Fruit fly (Drosophila melanogaster) whole organism, pupa: ENCODE measurements around the gene PolrMT.

Experiments used
- CG10348 ChIP-seq: fragments of 200-800 bp; sonication (Bioruptor generic); IDR thresholded peaks from 2 replicates; pipeline ENCODE4 v1.3.6; 2022; ENCODE audit warnings: missing biosample characterization, missing genetic modification characterization
- CG12605 ChIP-seq: fragments of 200-800 bp; sonication (Bioruptor generic); IDR thresholded peaks from 2 replicates; pipeline ENCODE4 v1.3.6; 2022; ENCODE audit warnings: missing biosample characterization, missing genetic modification characterization
- CG13204 ChIP-seq: fragments of 200-800 bp; sonication (Bioruptor generic); optimal IDR thresholded peaks from 2 replicates; lab custom pipeline; 2018; ENCODE audit warnings: missing biosample characterization, mild to moderate bottlenecking, missing genetic modification characterization, moderate library complexity
- CG14655 ChIP-seq: fragments of 200-800 bp; sonication (Bioruptor generic); optimal IDR thresholded peaks from 3 replicates; lab custom pipeline; 2017; ENCODE audit warnings: mild to moderate bottlenecking, missing biosample characterization, missing genetic modification reagents, missing genetic modification characterization
- CG15710 ChIP-seq: fragments of 200-800 bp; sonication (Bioruptor generic); optimal IDR thresholded peaks from 2 replicates; lab custom pipeline; 2018; ENCODE audit warnings: missing biosample characterization, mild to moderate bottlenecking, missing genetic modification characterization, moderate library complexity
- CG17806 ChIP-seq: fragments of 200-800 bp; sonication (Bioruptor generic); optimal IDR thresholded peaks from 2 replicates; lab custom pipeline; 2018; ENCODE audit warnings: missing biosample characterization, mild to moderate bottlenecking, missing genetic modification characterization, moderate library complexity
- CG32121 ChIP-seq: fragments of 200-800 bp; sonication (Bioruptor generic); IDR thresholded peaks from 2 replicates; pipeline ENCODE4 v1.3.6; 2022; ENCODE audit warnings: missing biosample characterization, missing genetic modification characterization
- CG34367 ChIP-seq: fragments of 200-800 bp; sonication (Bioruptor generic); optimal IDR thresholded peaks from 2 replicates; lab custom pipeline; 2018; ENCODE audit warnings: missing biosample characterization, mild to moderate bottlenecking, missing genetic modification characterization
- CG4496 ChIP-seq: fragments of 200-800 bp; sonication (Bioruptor generic); IDR thresholded peaks from 3 replicates; pipeline ENCODE4 v1.3.6; 2022; ENCODE audit warnings: missing biosample characterization, missing genetic modification characterization
- CG8159 ChIP-seq: fragments of 200-800 bp; sonication (Bioruptor generic); optimal IDR thresholded peaks from 3 replicates; lab custom pipeline; 2018; ENCODE audit warnings: missing biosample characterization, mild to moderate bottlenecking, missing genetic modification characterization, moderate library complexity
- CG8301 ChIP-seq: fragments of 200-800 bp; sonication (Bioruptor generic); optimal IDR thresholded peaks from 2 replicates; lab custom pipeline; 2018; ENCODE audit warnings: missing biosample characterization, mild to moderate bottlenecking, missing genetic modification characterization
- CG9948 ChIP-seq: fragments of 200-800 bp; sonication (Bioruptor generic); optimal IDR thresholded peaks from 2 replicates; lab custom pipeline; 2018; ENCODE audit warnings: missing biosample characterization, mild to moderate bottlenecking, missing genetic modification characterization, moderate library complexity
- D1 ChIP-seq: fragments of 200-800 bp; sonication (Bioruptor generic); optimal IDR thresholded peaks from 2 replicates; lab custom pipeline; 2018; ENCODE audit warnings: missing biosample characterization, mild to moderate bottlenecking, missing genetic modification characterization, moderate library complexity
- EcR ChIP-seq: fragments of 200-800 bp; sonication (Bioruptor generic); optimal IDR thresholded peaks from 3 replicates; lab custom pipeline; 2019; ENCODE audit warnings: missing biosample characterization, missing genetic modification characterization, mild to moderate bottlenecking, moderate library complexity, missing genetic modification reagents
- Ets98B ChIP-seq: fragments of 200-800 bp; sonication (Bioruptor generic); IDR thresholded peaks from 2 replicates; pipeline ENCODE4 v1.3.6; 2022; ENCODE audit warnings: missing biosample characterization, missing genetic modification characterization
- Pif1A ChIP-seq: fragments of 200-800 bp; sonication (Bioruptor generic); optimal IDR thresholded peaks from 3 replicates; lab custom pipeline; 2016; ENCODE audit warnings: missing biosample characterization, missing genetic modification characterization
- Pif1B ChIP-seq: fragments of 200-800 bp; sonication (Bioruptor generic); optimal IDR thresholded peaks from 3 replicates; lab custom pipeline; 2016; ENCODE audit warnings: missing biosample characterization, missing genetic modification characterization
- Snoo ChIP-seq: fragments of 200-800 bp; sonication (Bioruptor generic); optimal IDR thresholded peaks from 3 replicates; lab custom pipeline; 2017; ENCODE audit warnings: missing biosample characterization, mild to moderate bottlenecking, missing genetic modification characterization, inconsistent platforms
- fd96Ca ChIP-seq: fragments of 200-800 bp; sonication (Bioruptor generic); IDR thresholded peaks from 3 replicates; pipeline ENCODE4 v1.3.6; 2022; ENCODE audit warnings: missing biosample characterization, missing genetic modification characterization
- gl ChIP-seq: fragments of 200-800 bp; sonication (Bioruptor generic); optimal IDR thresholded peaks from 2 replicates; lab custom pipeline; 2018; ENCODE audit warnings: missing biosample characterization, mild to moderate bottlenecking, missing genetic modification characterization
- rn ChIP-seq: fragments of 200-800 bp; sonication (Bioruptor generic); IDR thresholded peaks from 2 replicates; pipeline ENCODE4 v1.3.6; 2022; ENCODE audit warnings: missing biosample characterization, missing genetic modification characterization

PolrMT gene

DNA sequence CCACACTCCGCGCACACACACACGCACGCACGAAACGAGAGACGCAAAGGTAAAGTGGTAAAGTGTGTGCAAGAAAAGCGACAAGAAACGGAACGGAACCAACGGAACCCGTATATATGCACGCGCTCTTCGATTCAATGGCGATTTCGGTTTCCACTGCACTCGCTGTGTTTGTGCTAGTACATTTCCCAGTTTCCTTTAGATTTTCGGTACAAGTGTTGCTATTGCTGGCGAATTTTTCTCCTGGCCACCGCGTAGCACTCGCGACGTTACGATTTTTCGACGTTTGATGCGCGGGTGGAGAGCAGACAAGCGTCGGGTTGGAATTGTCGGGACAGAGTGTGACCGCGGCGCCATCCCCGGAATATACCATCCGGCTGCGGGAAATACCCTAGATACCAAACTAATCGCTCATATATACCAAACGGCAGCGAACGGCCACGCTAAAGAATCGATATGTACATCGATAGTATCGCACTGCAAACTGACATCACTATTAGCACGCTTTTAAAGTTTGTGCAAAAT, 30.6 kb downstream of the PolrMT start, which contains the start of the genes S and ast:
S (minus strand) TSS at position 347 of the 525 bp plus-strand sequence.
ast (plus strand) TSS at position 480 of the 525 bp plus-strand sequence.
- TF ChIP-seq CG13204 (GFP tag; lab: Kevin White, UChicago) (peak; percentile 18), CG34367 (tag; lab: Kevin White, UChicago) (peak; percentile 20), CG8301 (tag; lab: Kevin White, UChicago) (no peak), CG8159 (tag; lab: Kevin White, UChicago) (peak; percentile 23), CG4496 (GFP tag; lab: Robert Waterston, UW) (peak; percentile 33; the same call in 2 of the 3 replicates), CG14655 (GFP tag; lab: Kevin White, UChicago) (no peak), Snoo (tag; lab: Kevin White, UChicago) (peak; percentile 14), EcR (GFP tag; lab: Kevin White, UChicago) (peak; percentile 10), CG12605 (GFP tag; lab: Robert Waterston, UW) (peak; percentile 21; the same call in 1 of the 2 replicates), Ets98B (0 out of 2 replicates have a peak, but pooled peaks have one; percentile 33), gl (tag; lab: Kevin White, UChicago) (no peak), CG32121 (GFP tag; lab: Robert Waterston, UW) (peak; percentile 36; the same call in 1 of the 2 replicates)

dm6 chr2L:1077053-1077452, 31.1 kb downstream of the PolrMT start:
- TF ChIP-seq CG8301 (tag; lab: Kevin White, UChicago) (no peak), CG4496 (GFP tag; lab: Robert Waterston, UW) (0 out of 3 replicates have a peak, but pooled peaks have one; percentile 26), CG8159 (tag; lab: Kevin White, UChicago) (no peak)

- TF ChIP-seq CG8159 (tag; lab: Kevin White, UChicago) (peak; percentile 22), Pif1B (GFP tag; lab: Kevin White, UChicago) (no peak), CG8301 (tag; lab: Kevin White, UChicago) (peak; percentile 78), Snoo (tag; lab: Kevin White, UChicago) (peak; percentile 22), D1 (tag; lab: Kevin White, UChicago) (no peak), CG15710 (tag; lab: Kevin White, UChicago) (peak; percentile 55), CG4496 (GFP tag; lab: Robert Waterston, UW) (peak; percentile 92), CG10348 (GFP tag; lab: Robert Waterston, UW) (peak; percentile 78), CG32121 (GFP tag; lab: Robert Waterston, UW) (peak; percentile 85), CG9948 (peak; percentile 55), EcR (GFP tag; lab: Kevin White, UChicago) (no peak), Ets98B (peak; percentile 90), Pif1A (GFP tag; lab: Kevin White, UChicago) (no peak), CG34367 (tag; lab: Kevin White, UChicago) (peak; percentile 26), CG17806 (tag; lab: Kevin White, UChicago) (peak; percentile 37), CG13204 (GFP tag; lab: Kevin White, UChicago) (no peak), fd96Ca (peak; percentile 91), CG12605 (GFP tag; lab: Robert Waterston, UW) (peak; percentile 62; the same call in 1 of the 2 replicates), rn (GFP tag; lab: Robert Waterston, UW) (peak; percentile 67; the same call in 1 of the 2 replicates), CG14655 (GFP tag; lab: Kevin White, UChicago) (no peak), gl (tag; lab: Kevin White, UChicago) (no peak)
Observed at dm6 chr2L:1075753-1076152, 32.4 kb downstream of the PolrMT start.

- peak; percentile 10 for TF ChIP-seq CG8159 (tag; lab: Kevin White, UChicago)
- TF ChIP-seq CG12605 (GFP tag; lab: Robert Waterston, UW) = peak; percentile 52; the same call in 1 of the 2 replicates
- no peak for TF ChIP-seq Pif1A (GFP tag; lab: Kevin White, UChicago)
- peak; percentile 64; the same call in 1 of the 2 replicates for TF ChIP-seq CG32121 (GFP tag; lab: Robert Waterston, UW)
- TF ChIP-seq CG14655 (GFP tag; lab: Kevin White, UChicago) = peak; percentile 22
- TF ChIP-seq Ets98B = peak; percentile 47
- TF ChIP-seq CG8301 (tag; lab: Kevin White, UChicago) = peak; percentile 54
- TF ChIP-seq CG9948 = peak; percentile 12
- peak; percentile 0 for TF ChIP-seq CG13204 (GFP tag; lab: Kevin White, UChicago)
- no peak for TF ChIP-seq Snoo (tag; lab: Kevin White, UChicago)
- TF ChIP-seq CG4496 (GFP tag; lab: Robert Waterston, UW) = peak; percentile 68; the same call in 2 of the 3 replicates
- TF ChIP-seq D1 (tag; lab: Kevin White, UChicago) = no peak
Observed at dm6 chr2L:1074180-1074864, 33.9 kb downstream of the PolrMT start.

DNA sequence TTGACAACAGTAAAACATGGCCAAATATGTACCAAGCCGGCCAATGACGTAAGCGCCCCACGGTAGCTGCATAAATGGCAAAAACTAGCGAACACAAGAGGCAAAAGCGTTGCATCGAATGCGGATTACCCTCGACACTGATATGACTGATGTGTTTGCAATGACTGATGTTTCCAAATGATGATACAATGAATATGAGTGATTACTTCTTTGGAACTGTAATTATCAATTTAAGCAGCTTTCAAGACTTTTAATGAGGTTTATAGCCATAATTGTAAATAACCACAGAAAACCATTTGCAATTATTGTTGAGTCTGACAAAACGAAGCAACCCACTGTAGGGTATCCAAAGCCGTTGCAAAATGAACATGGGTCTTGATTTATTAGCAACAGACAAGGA, 34.6 kb downstream of the PolrMT start:
- TF ChIP-seq CG12605 (GFP tag; lab: Robert Waterston, UW) = no peak
- no peak for TF ChIP-seq CG10348 (GFP tag; lab: Robert Waterston, UW)
- no peak for TF ChIP-seq CG13204 (GFP tag; lab: Kevin White, UChicago)
- no peak for TF ChIP-seq CG8159 (tag; lab: Kevin White, UChicago)
- TF ChIP-seq gl (tag; lab: Kevin White, UChicago) = no peak
- TF ChIP-seq CG34367 (tag; lab: Kevin White, UChicago) = no peak
- peak; percentile 48; the same call in 2 of the 3 replicates for TF ChIP-seq fd96Ca
- peak; percentile 58 for TF ChIP-seq CG32121 (GFP tag; lab: Robert Waterston, UW)
- TF ChIP-seq Snoo (tag; lab: Kevin White, UChicago) = no peak
- TF ChIP-seq CG15710 (tag; lab: Kevin White, UChicago) = no peak
- TF ChIP-seq D1 (tag; lab: Kevin White, UChicago) = no peak
- TF ChIP-seq EcR (GFP tag; lab: Kevin White, UChicago) = no peak
- no peak for TF ChIP-seq Pif1B (GFP tag; lab: Kevin White, UChicago)
- no peak for TF ChIP-seq CG9948
- TF ChIP-seq CG14655 (GFP tag; lab: Kevin White, UChicago) = peak; percentile 40
- TF ChIP-seq Ets98B = peak; percentile 29; the same call in 1 of the 2 replicates
- peak; percentile 33 for TF ChIP-seq CG8301 (tag; lab: Kevin White, UChicago)
- TF ChIP-seq CG4496 (GFP tag; lab: Robert Waterston, UW) = 0 out of 3 replicates have a peak, but pooled peaks have one; percentile 39
- no peak for TF ChIP-seq CG17806 (tag; lab: Kevin White, UChicago)
- no peak for TF ChIP-seq rn (GFP tag; lab: Robert Waterston, UW)
- TF ChIP-seq Pif1A (GFP tag; lab: Kevin White, UChicago) = peak; percentile 53
